Worm (Caenorhabditis elegans) whole organism, L1 larva: ENCODE measurements around the gene fbxb-21.

ENCODE experiments used
- C04F5.9 ChIP-seq: sonication (generic microtip); optimal IDR thresholded peaks from 2 replicates; lab custom pipeline; 2016; ENCODE audit warnings: missing genetic modification characterization, missing compliant biosample characterization
- C34B4.2 ChIP-seq: sonication (generic microtip); optimal IDR thresholded peaks from 2 replicates; lab custom pipeline; 2017; ENCODE audit warnings: mild to moderate bottlenecking, missing genetic modification characterization, missing compliant biosample characterization
- alr-1 ChIP-seq: fragments of 200-800 bp; sonication (Bioruptor generic); optimal IDR thresholded peaks from 2 replicates; lab custom pipeline; 2018; ENCODE audit warnings: borderline replicate concordance, mild to moderate bottlenecking, missing genetic modification characterization, missing compliant biosample characterization
- ama-1 ChIP-seq: fragments of 150-350 bp; optimal IDR thresholded peaks from 2 replicates; lab custom pipeline; 2014
- ceh-82 ChIP-seq, 3 experiments: fragments of 150-350 bp in 1 of 3; sonication (generic microtip) in 2 of 3; optimal IDR thresholded peaks; 2 replicates each; lab custom pipeline; 2014 to 2017; ENCODE audit warnings: missing biosample characterization in 3 of 3, missing genetic modification characterization in 3 of 3
- lin-13 ChIP-seq: fragments of 150-350 bp; optimal IDR thresholded peaks from 2 replicates; lab custom pipeline; 2014; ENCODE audit warnings: missing biosample characterization, missing genetic modification reagents, missing genetic modification characterization
- lin-14 ChIP-seq: fragments of 200-800 bp; sonication (Bioruptor generic); optimal IDR thresholded peaks from 2 replicates; lab custom pipeline; 2018; ENCODE audit warnings: mild to moderate bottlenecking, missing genetic modification characterization, moderate library complexity, missing compliant biosample characterization
- lin-15B ChIP-seq: fragments of 150-350 bp; sonication (generic microtip); optimal IDR thresholded peaks from 3 replicates; lab custom pipeline; 2014; ENCODE audit warnings: missing biosample characterization, missing genetic modification characterization
- lsy-2 ChIP-seq, 2 experiments: fragments of 150-350 bp; optimal IDR thresholded peaks; 2 replicates each; lab custom pipeline; 2014; ENCODE audit warnings: missing biosample characterization in 2 of 2, missing genetic modification characterization in 2 of 2
- snu-23 ChIP-seq: sonication (generic microtip); optimal IDR thresholded peaks from 2 replicates; lab custom pipeline; 2016; ENCODE audit warnings: missing genetic modification characterization, missing compliant biosample characterization
- unc-98 ChIP-seq: fragments of 200-800 bp; sonication (Bioruptor generic); IDR thresholded peaks from 2 replicates; pipeline ENCODE4 v1.3.6; 2022; ENCODE audit warnings: missing genetic modification characterization, missing compliant biosample characterization

DNA sequence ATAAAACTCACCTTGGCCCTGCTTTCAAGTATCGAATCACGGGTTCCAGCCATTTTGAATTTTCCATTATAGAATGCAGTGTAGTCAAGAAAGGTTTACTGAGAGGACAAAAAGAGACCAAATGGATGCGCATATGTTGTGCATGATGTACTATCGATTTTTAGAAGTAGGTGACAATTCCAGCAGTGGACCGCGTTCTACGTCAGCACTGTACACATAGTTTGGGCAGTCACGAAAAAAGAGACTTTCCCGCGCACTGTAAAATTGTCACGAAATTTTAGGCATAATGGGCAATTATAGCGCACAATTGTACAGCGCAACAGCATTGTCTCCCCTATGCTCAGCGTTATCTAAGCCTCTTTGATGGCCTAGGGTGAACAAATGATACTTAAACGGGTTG lies 42.3 kb upstream of the fbxb-21 start, which contains the start of gene fbxc-22:
- no peak for TF ChIP-seq lin-14 (GFP tag; lab: Kevin White, UChicago)
- no peak for TF ChIP-seq snu-23 (GFP tag; lab: Kevin White, UChicago)
- no peak for TF ChIP-seq lin-15B (tag; lab: Kevin White, UChicago)
- no peak for TF ChIP-seq ceh-82 (tag; optimal IDR thresholded peaks at IDR 0.05; lab: Kevin White, UChicago)
- TF ChIP-seq C34B4.2: no peak
- no peak for TF ChIP-seq alr-1
- TF ChIP-seq unc-98 (GFP tag; lab: Robert Waterston, UW): no peak
- no peak for TF ChIP-seq lin-13 (GFP tag; lab: Kevin White, UChicago)
- no peak for TF ChIP-seq lsy-2 (tag; optimal IDR thresholded peaks at IDR 0.05; lab: Kevin White, UChicago)
- TF ChIP-seq ama-1 (lab: Kevin White, UChicago): no peak
- no peak for TF ChIP-seq C04F5.9 (tag; lab: Kevin White, UChicago)
